Fruit fly (Drosophila melanogaster) whole organism, wandering third instar larva: ENCODE data around the gene snsl.

Experiments used
- Abd-B ChIP-seq: fragments of >200 bp; optimal IDR thresholded peaks from 2 replicates; lab custom pipeline; 2017; ENCODE audit warnings: missing biosample characterization, missing genetic modification characterization
- CG32264 ChIP-seq: fragments of 200-800 bp; sonication (Bioruptor generic); optimal IDR thresholded peaks from 2 replicates; lab custom pipeline; 2016; ENCODE audit warnings: missing biosample characterization, missing genetic modification characterization
- CG9705 ChIP-seq: fragments of 200-800 bp; sonication (Bioruptor generic); optimal IDR thresholded peaks from 2 replicates; lab custom pipeline; 2018; ENCODE audit warnings: missing biosample characterization, mild to moderate bottlenecking, missing genetic modification characterization
- CrebA ChIP-seq: fragments of 200-800 bp; sonication (Bioruptor generic); optimal IDR thresholded peaks from 2 replicates; lab custom pipeline; 2016; ENCODE audit warnings: missing biosample characterization, mild to moderate bottlenecking, missing genetic modification characterization, borderline replicate concordance
- Dfd ChIP-seq: fragments of >200 bp; optimal IDR thresholded peaks from 2 replicates; lab custom pipeline; 2017; ENCODE audit warnings: missing biosample characterization, missing genetic modification characterization
- Dif ChIP-seq: fragments of 200-275, 200-300 bp; sonication (Bioruptor generic); optimal IDR thresholded peaks from 2 replicates; lab custom pipeline; 2018; ENCODE audit warnings: missing biosample characterization, missing genetic modification characterization; ENCODE audit not compliant: partially characterized antibody
- GATAd ChIP-seq: sonication (Bioruptor generic); optimal IDR thresholded peaks from 2 replicates; lab custom pipeline; 2016; ENCODE audit warnings: missing biosample characterization, missing genetic modification characterization
- HLH106 ChIP-seq: fragments of 200-800 bp; optimal IDR thresholded peaks from 3 replicates; lab custom pipeline; 2019; ENCODE audit warnings: missing biosample characterization, mild to moderate bottlenecking, missing genetic modification characterization, moderate library complexity
- Hnf4 ChIP-seq: fragments of 200-800 bp; sonication (Bioruptor generic); optimal IDR thresholded peaks from 2 replicates; lab custom pipeline; 2016; ENCODE audit warnings: missing biosample characterization, mild to moderate bottlenecking, missing genetic modification characterization
- Hr78 ChIP-seq: fragments of >200 bp; optimal IDR thresholded peaks from 2 replicates; lab custom pipeline; 2017; ENCODE audit warnings: missing biosample characterization, missing genetic modification characterization
- Hr83 ChIP-seq: fragments of 200-300 bp; sonication (Bioruptor generic); optimal IDR thresholded peaks from 2 replicates; lab custom pipeline; 2016; ENCODE audit warnings: missing biosample characterization, mild to moderate bottlenecking, missing genetic modification characterization, moderate library complexity; ENCODE audit not compliant: poor library complexity, severe bottlenecking
- Jra ChIP-seq: sonication (Bioruptor generic); optimal IDR thresholded peaks from 2 replicates; lab custom pipeline; 2016; ENCODE audit warnings: missing biosample characterization, missing genetic modification characterization
- Mio ChIP-seq: sonication (Bioruptor generic); optimal IDR thresholded peaks from 2 replicates; lab custom pipeline; 2016; ENCODE audit warnings: missing biosample characterization, missing genetic modification characterization
- Myc ChIP-seq: fragments of >200 bp; optimal IDR thresholded peaks from 2 replicates; lab custom pipeline; 2017
- N ChIP-seq: fragments of >200 bp; optimal IDR thresholded peaks from 2 replicates; lab custom pipeline; 2018; ENCODE audit warnings: missing biosample characterization, missing external identifiers, missing genetic modification characterization
- OdsH ChIP-seq: fragments of 200-800 bp; sonication (Bioruptor generic); optimal IDR thresholded peaks from 2 replicates; lab custom pipeline; 2016; ENCODE audit warnings: missing biosample characterization, mild to moderate bottlenecking, missing genetic modification characterization
- Rel ChIP-seq, 2 experiments: fragments of 200-800 bp; sonication (Bioruptor generic) in 1 of 2; optimal IDR thresholded peaks; 2 replicates in 1 of 2; 3 replicates in 1 of 2; lab custom pipeline; 2016 to 2019; ENCODE audit warnings: mild to moderate bottlenecking in 2 of 2, missing biosample characterization in 2 of 2, missing genetic modification characterization in 2 of 2, moderate library complexity in 1 of 2
- Sp1 ChIP-seq: fragments of 200-800 bp; sonication (Bioruptor generic); optimal IDR thresholded peaks from 3 replicates; lab custom pipeline; 2019; ENCODE audit warnings: missing biosample characterization, mild to moderate bottlenecking, missing genetic modification characterization, moderate library complexity
- Vsx2 ChIP-seq: fragments of 200-300, 225-300 bp; sonication (Bioruptor generic); optimal IDR thresholded peaks from 2 replicates; lab custom pipeline; 2018; ENCODE audit warnings: missing biosample characterization, missing genetic modification characterization; ENCODE audit not compliant: partially characterized antibody
- br ChIP-seq: fragments of 200-800 bp; sonication (Bioruptor generic); optimal IDR thresholded peaks from 2 replicates; lab custom pipeline; 2016; ENCODE audit warnings: missing biosample characterization, missing genetic modification characterization
- brk ChIP-seq: fragments of 200-800 bp; sonication (Bioruptor generic); optimal IDR thresholded peaks from 2 replicates; lab custom pipeline; 2016; ENCODE audit warnings: missing biosample characterization, mild to moderate bottlenecking, missing genetic modification characterization
- dl ChIP-seq, 2 experiments: fragments of 175-275, 200-275 bp in 1 of 2; fragments of 200-275 bp in 1 of 2; sonication (Bioruptor generic); optimal IDR thresholded peaks; lab custom pipeline; 2018; ENCODE audit warnings: mild to moderate bottlenecking in 2 of 2, missing biosample characterization in 2 of 2, missing genetic modification characterization in 2 of 2, moderate library complexity in 2 of 2; ENCODE audit not compliant: partially characterized antibody in 2 of 2, insufficient read depth in 1 of 2
- dmrt93B ChIP-seq: fragments of 200-800 bp; sonication (Bioruptor generic); optimal IDR thresholded peaks from 2 replicates; lab custom pipeline; 2018; ENCODE audit warnings: missing biosample characterization, mild to moderate bottlenecking, missing genetic modification characterization
- dsf ChIP-seq: sonication (Bioruptor generic); optimal IDR thresholded peaks from 2 replicates; lab custom pipeline; 2016; ENCODE audit warnings: missing biosample characterization, missing genetic modification characterization, borderline replicate concordance
- ey ChIP-seq: fragments of 200-800 bp; sonication (Bioruptor generic); optimal IDR thresholded peaks from 2 replicates; lab custom pipeline; 2016; ENCODE audit warnings: missing biosample characterization, missing genetic modification characterization
- foxo ChIP-seq, 2 experiments: fragments of 200-800 bp; sonication (Bioruptor generic); optimal IDR thresholded peaks; 2 replicates in 1 of 2; 3 replicates in 1 of 2; lab custom pipeline; 2016 to 2017; ENCODE audit warnings: missing biosample characterization in 2 of 2, missing genetic modification characterization in 2 of 2
- fru ChIP-seq: fragments of 200-800 bp; sonication (Bioruptor generic); optimal IDR thresholded peaks from 3 replicates; lab custom pipeline; 2016; ENCODE audit warnings: missing biosample characterization, mild to moderate bottlenecking, missing genetic modification characterization
- h ChIP-seq: fragments of 200-800 bp; sonication (Bioruptor generic); optimal IDR thresholded peaks from 3 replicates; lab custom pipeline; 2016; ENCODE audit warnings: missing biosample characterization, mild to moderate bottlenecking, missing genetic modification characterization
- jim ChIP-seq: fragments of 175-275, 200-325 bp; sonication (Bioruptor generic); optimal IDR thresholded peaks from 2 replicates; lab custom pipeline; 2016; ENCODE audit warnings: missing biosample characterization, mild to moderate bottlenecking, missing genetic modification characterization
- lola ChIP-seq: fragments of >200 bp; optimal IDR thresholded peaks from 2 replicates; lab custom pipeline; 2017; ENCODE audit warnings: missing biosample characterization, missing genetic modification characterization
- pan ChIP-seq: fragments of >200 bp; optimal IDR thresholded peaks from 2 replicates; lab custom pipeline; 2017
- psq ChIP-seq: fragments of 200-800 bp; sonication (Bioruptor generic); optimal IDR thresholded peaks from 3 replicates; lab custom pipeline; 2017; ENCODE audit warnings: missing biosample characterization, mild to moderate bottlenecking, missing genetic modification characterization, moderate library complexity
- rgr ChIP-seq: fragments of 200-800 bp; sonication (Bioruptor generic); optimal IDR thresholded peaks from 3 replicates; lab custom pipeline; 2016; ENCODE audit warnings: missing biosample characterization, mild to moderate bottlenecking, missing genetic modification characterization
- sage ChIP-seq: fragments of 200-800 bp; sonication (Bioruptor generic); optimal IDR thresholded peaks from 2 replicates; lab custom pipeline; 2016; ENCODE audit warnings: missing biosample characterization, mild to moderate bottlenecking, missing genetic modification characterization
- sv ChIP-seq: fragments of 200-800 bp; sonication (Bioruptor generic); optimal IDR thresholded peaks from 3 replicates; lab custom pipeline; 2016; ENCODE audit warnings: missing biosample characterization, missing genetic modification characterization
- tai ChIP-seq: sonication (Bioruptor generic); optimal IDR thresholded peaks from 2 replicates; lab custom pipeline; 2016; ENCODE audit warnings: missing biosample characterization, missing genetic modification characterization
- usp ChIP-seq: fragments of >200 bp; optimal IDR thresholded peaks from 2 replicates; lab custom pipeline; 2017; ENCODE audit warnings: missing biosample characterization, missing genetic modification characterization
- woc ChIP-seq: sonication (Bioruptor generic); optimal IDR thresholded peaks from 2 replicates; lab custom pipeline; 2016; ENCODE audit warnings: missing biosample characterization, mild to moderate bottlenecking, missing genetic modification characterization

snsl gene

DNA sequence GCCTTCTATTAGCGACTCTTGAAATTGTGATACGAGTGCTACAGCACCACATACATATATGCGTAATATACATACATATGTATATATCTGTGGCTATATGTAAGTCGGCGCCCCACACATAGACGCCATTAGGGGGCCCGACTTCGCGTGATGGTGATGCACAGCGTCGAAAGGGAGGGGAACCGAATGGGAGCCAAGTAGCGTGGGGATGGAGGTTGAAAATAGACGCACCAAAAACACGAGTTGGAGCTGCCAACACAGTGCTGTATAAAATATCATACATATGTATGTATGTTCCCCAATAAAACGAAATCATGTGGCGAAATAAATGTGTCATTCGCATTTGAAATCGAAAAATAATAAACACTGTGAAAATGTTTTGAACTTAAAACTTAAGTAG lies 19.9 kb downstream of the snsl start:
- TF ChIP-seq brk (GFP tag; lab: Kevin White, UChicago), result no peak
- no peak for TF ChIP-seq usp (GFP tag; lab: Kevin White, UChicago)
- no peak for TF ChIP-seq Rel (GFP tag; optimal IDR thresholded peaks at IDR 0.05; lab: Kevin White, UChicago)
- TF ChIP-seq Rel (tag; optimal IDR thresholded peaks at IDR 0.05; lab: Kevin White, UChicago), result no peak
- TF ChIP-seq Dfd (GFP tag; lab: Kevin White, UChicago), result no peak
- TF ChIP-seq Hr83, result no peak
- TF ChIP-seq br (GFP tag; lab: Kevin White, UChicago), result no peak
- TF ChIP-seq Hr78, result no peak
- no peak for TF ChIP-seq Sp1 (GFP tag; lab: Kevin White, UChicago)
- TF ChIP-seq lola, result no peak
- no peak for TF ChIP-seq Hnf4
- TF ChIP-seq N (GFP tag; lab: Kevin White, UChicago), result no peak
- no peak for TF ChIP-seq Vsx2
- TF ChIP-seq CG32264, result no peak
- TF ChIP-seq pan (lab: Kevin White, UChicago), result no peak
- no peak for TF ChIP-seq sage
- no peak for TF ChIP-seq sv (GFP tag; lab: Kevin White, UChicago)
- no peak for TF ChIP-seq Mio (GFP tag; lab: Kevin White, UChicago)
- TF ChIP-seq psq (GFP tag; lab: Kevin White, UChicago), result no peak

DNA sequence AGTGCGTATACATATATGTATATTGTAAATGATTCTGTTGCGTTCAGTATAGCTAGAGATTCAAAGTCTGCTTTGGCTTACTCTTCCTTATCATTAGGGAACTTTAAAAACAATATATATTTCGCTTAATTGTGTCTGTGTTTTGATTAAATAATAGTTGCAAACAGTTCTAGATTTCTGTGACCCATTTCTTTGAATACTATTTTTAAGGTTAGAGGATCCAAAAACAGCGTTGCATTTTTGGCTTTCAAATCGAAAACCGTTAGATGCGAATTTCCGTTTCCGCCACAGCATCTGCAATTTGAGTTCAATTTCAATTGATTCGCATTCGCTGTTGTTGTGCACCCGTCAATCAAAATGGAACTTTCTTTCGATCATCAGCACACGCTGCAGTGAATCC lies 20.4 kb downstream of the snsl start:
- no peak for TF ChIP-seq lola
- no peak for TF ChIP-seq OdsH
- TF ChIP-seq psq (GFP tag; lab: Kevin White, UChicago), result no peak
- no peak for TF ChIP-seq fru (GFP tag; lab: Kevin White, UChicago)
- TF ChIP-seq brk (GFP tag; lab: Kevin White, UChicago), result no peak
- TF ChIP-seq GATAd (GFP tag; lab: Kevin White, UChicago), result no peak
- TF ChIP-seq pan (lab: Kevin White, UChicago), result no peak
- no peak for TF ChIP-seq Sp1 (GFP tag; lab: Kevin White, UChicago)
- TF ChIP-seq Dif, result no peak
- TF ChIP-seq CrebA (GFP tag; lab: Kevin White, UChicago), result no peak

DNA sequence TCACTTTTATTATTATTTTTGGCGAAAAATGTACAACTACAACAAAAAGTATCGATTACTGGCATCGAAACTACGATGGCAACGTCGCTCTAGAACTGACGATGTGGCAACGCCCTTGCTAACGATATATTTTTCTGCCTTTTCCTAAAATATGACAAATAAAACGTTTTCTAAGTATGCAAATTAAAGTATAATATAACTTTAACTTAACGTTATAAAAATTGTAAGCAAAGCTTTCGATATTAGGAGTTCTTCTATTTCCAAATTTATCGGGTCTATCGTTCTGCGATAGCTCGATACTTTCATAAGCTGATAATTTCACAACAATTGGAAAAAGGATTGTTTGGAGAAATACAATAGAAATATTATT lies 23.6 kb downstream of the snsl start, which contains the start of the genes Cf2 and CG3008:
TSS of gene Cf2 (minus strand) at position 85 of the 370 bp plus-strand sequence.
TSS of gene CG3008 (plus strand) at position 276 of the 370 bp plus-strand sequence.
- TF ChIP-seq Rel (GFP tag; optimal IDR thresholded peaks at IDR 0.05; lab: Kevin White, UChicago) (no peak), Rel (tag; optimal IDR thresholded peaks at IDR 0.05; lab: Kevin White, UChicago) (no peak), Vsx2 (no peak), HLH106 (tag; lab: Kevin White, UChicago) (no peak), Dif (no peak), CG9705 (no peak), dmrt93B (no peak), tai (GFP tag; lab: Kevin White, UChicago) (peak; percentile 51), ey (GFP tag; lab: Kevin White, UChicago) (no peak), Hnf4 (peak; percentile 26), br (GFP tag; lab: Kevin White, UChicago) (no peak), jim (no peak), Abd-B (GFP tag; lab: Kevin White, UChicago) (no peak), pan (lab: Kevin White, UChicago) (no peak), psq (GFP tag; lab: Kevin White, UChicago) (peak; percentile 69), Hr78 (no peak), usp (GFP tag; lab: Kevin White, UChicago) (no peak), OdsH (no peak), GATAd (GFP tag; lab: Kevin White, UChicago) (no peak), woc (GFP tag; lab: Kevin White, UChicago) (no peak), Myc (lab: Kevin White, UChicago) (no peak), CrebA (GFP tag; lab: Kevin White, UChicago) (no peak), Sp1 (GFP tag; lab: Kevin White, UChicago) (no peak), dl (GFP tag; optimal IDR thresholded peaks at IDR 0.05; lab: Kevin White, UChicago; ENCODE audit: insufficient read depth in 1 of 2, partially characterized antibody in 2 of 2) (no peak), Dfd (GFP tag; lab: Kevin White, UChicago) (no peak), CG32264 (no peak), dsf (GFP tag; lab: Kevin White, UChicago) (no peak), lola (no peak), rgr (GFP tag; lab: Kevin White, UChicago) (no peak), Mio (GFP tag; lab: Kevin White, UChicago) (no peak), sage (peak; percentile 53), foxo (GFP tag; optimal IDR thresholded peaks at IDR 0.05; lab: Kevin White, UChicago) (no peak), N (GFP tag; lab: Kevin White, UChicago) (no peak), h (GFP tag; lab: Kevin White, UChicago) (peak; percentile 25), Hr83 (no peak), brk (GFP tag; lab: Kevin White, UChicago) (peak; percentile 25), sv (GFP tag; lab: Kevin White, UChicago) (no peak), Jra (GFP tag; lab: Kevin White, UChicago) (peak; percentile 29), fru (GFP tag; lab: Kevin White, UChicago) (no peak)
